Worm (Caenorhabditis elegans): ENCODE measurements around the gene F55G11.1.

DNA sequence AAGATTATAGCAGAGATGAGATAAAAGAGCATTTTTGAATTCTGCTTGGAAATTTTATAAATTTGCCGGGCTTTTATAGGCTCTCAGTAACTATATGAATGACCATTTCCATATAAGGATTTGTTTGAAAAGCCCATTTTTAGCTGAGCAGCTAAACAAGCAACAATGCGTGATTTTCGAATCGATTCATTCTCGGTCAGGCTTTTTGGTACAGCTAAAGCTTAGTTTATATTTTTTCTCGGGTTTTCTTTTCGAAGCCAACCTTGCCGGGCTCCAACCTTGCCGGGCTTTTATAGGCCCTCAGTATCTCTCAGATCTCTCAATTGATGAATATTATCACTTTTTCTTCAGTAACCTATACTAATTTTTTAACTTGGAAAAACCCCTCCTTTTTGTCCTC, 22.1 kb downstream of the F55G11.1 start, which contains the start of gene srlf-4:
- TF ChIP-seq flt-1 (GFP tag; IDR thresholded peaks at IDR 0.05) (no peak), cog-1 (tag; optimal IDR thresholded peaks at IDR 0.05) (no peak), med-1 (GFP tag; optimal IDR thresholded peaks at IDR 0.05; ENCODE audit: insufficient read depth) (no peak), T22C8.4 (GFP tag; IDR thresholded peaks at IDR 0.05) (no peak), tab-1 (GFP tag; IDR thresholded peaks at IDR 0.05) (no peak), ztf-29 (GFP tag; IDR thresholded peaks at IDR 0.05) (no peak), ref-1 (GFP tag; conservative IDR thresholded peaks at IDR 0.05) (no peak)
